Worm (Caenorhabditis elegans) whole organism, late embryonic: ENCODE data around the gene T25C12.3.

ENCODE experiments used
- ama-1 ChIP-seq: fragments of 150-350 bp; optimal IDR thresholded peaks from 2 replicates; lab custom pipeline; 2014
- ceh-9 ChIP-seq: sonication (generic microtip); optimal IDR thresholded peaks from 2 replicates; lab custom pipeline; 2016; ENCODE audit warnings: mild to moderate bottlenecking, missing genetic modification characterization, inconsistent platforms, missing compliant biosample characterization
- dve-1 ChIP-seq: sonication (generic microtip); optimal IDR thresholded peaks from 2 replicates; lab custom pipeline; 2017; ENCODE audit warnings: antibody characterized with exemption, mild to moderate bottlenecking, missing genetic modification characterization, missing compliant biosample characterization
- elt-4 ChIP-seq: sonication (generic microtip); optimal IDR thresholded peaks from 2 replicates; lab custom pipeline; 2016; ENCODE audit warnings: missing genetic modification characterization, missing compliant biosample characterization
- lin-11 ChIP-seq: fragments of 200-800 bp; sonication (Bioruptor generic); optimal IDR thresholded peaks from 2 replicates; lab custom pipeline; 2018; ENCODE audit warnings: mild to moderate bottlenecking, missing genetic modification characterization, missing compliant biosample characterization
- nhr-11 ChIP-seq: fragments of 150-350 bp; optimal IDR thresholded peaks from 2 replicates; lab custom pipeline; 2014; ENCODE audit warnings: missing biosample characterization, missing genetic modification characterization
- tbx-7 ChIP-seq: sonication (generic microtip); optimal IDR thresholded peaks from 2 replicates; lab custom pipeline; 2016; ENCODE audit warnings: missing genotype, missing genetic modification characterization, missing compliant biosample characterization
- unc-55 ChIP-seq: sonication (generic microtip); optimal IDR thresholded peaks from 2 replicates; lab custom pipeline; 2017; ENCODE audit warnings: missing biosample characterization, missing genetic modification reagents, missing genetic modification characterization

DNA sequence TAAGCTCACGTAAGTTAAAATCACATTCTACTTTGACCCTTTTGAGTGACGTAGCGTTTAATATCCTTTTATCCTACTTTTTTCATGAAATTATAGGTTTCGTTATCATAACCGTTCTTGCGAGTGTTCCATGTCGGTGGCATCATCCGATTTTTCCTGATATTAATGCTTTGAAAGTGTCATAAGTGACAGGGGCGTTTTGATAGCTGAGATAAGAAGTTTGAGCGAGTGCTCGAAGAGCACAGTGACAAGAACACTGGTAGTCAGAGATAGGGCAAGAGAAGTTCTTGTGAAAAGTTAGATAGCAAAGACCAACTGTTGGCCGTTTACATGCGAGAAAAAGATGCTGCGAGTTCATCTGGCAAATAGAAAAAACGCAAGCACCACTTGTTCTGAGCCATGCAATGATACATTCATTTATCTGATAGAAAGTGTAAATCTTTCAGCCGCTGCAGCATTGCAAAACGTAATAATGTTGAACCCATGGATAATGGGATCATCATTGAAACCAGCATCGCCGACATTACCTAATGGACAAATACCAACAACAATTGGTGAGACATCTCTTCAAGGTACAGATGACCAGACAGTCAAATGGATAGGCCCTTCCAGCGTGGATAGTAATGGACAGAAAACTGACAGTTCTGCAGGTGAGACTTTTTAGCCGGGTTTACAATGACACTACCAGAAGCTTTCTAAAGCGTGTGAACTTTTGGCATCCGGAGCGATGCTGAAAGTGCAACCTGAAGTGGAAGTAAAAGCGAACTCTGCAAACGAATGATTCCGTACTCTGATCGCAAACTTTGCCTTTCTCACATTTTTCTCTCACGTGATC lies 18.6 kb downstream of the T25C12.3 start:
- no peak for TF ChIP-seq nhr-11 (tag; lab: Kevin White, UChicago)
- no peak for TF ChIP-seq unc-55 (GFP tag; lab: Kevin White, UChicago)
- TF ChIP-seq ama-1 (lab: Kevin White, UChicago): no peak
- TF ChIP-seq lin-11 (tag; lab: Kevin White, UChicago): no peak
- no peak for TF ChIP-seq ceh-9
- no peak for TF ChIP-seq tbx-7 (tag; lab: Kevin White, UChicago)
- no peak for TF ChIP-seq dve-1 (tag; lab: Kevin White, UChicago)
- no peak for TF ChIP-seq elt-4 (tag; lab: Kevin White, UChicago)
